Fruit fly (Drosophila melanogaster) whole organism, embryonic: Measurements from ENCODE around the gene dpy.

Source experiments
- Atf6 ChIP-seq: fragments of 200-800 bp; sonication (Bioruptor generic); IDR thresholded peaks from 2 replicates; pipeline ENCODE4 v1.3.6; 2022; ENCODE audit warnings: missing biosample characterization, missing genetic modification characterization
- Bgb ChIP-seq: fragments of 200-800 bp; sonication (Bioruptor generic); IDR thresholded peaks from 2 replicates; pipeline ENCODE4 v1.3.6; 2022; ENCODE audit warnings: missing biosample characterization, missing genetic modification characterization; ENCODE audit not compliant: partially characterized antibody
- Bteb2 ChIP-seq: fragments of 200-800 bp; sonication (Bioruptor generic); optimal IDR thresholded peaks from 2 replicates; lab custom pipeline; 2016; ENCODE audit warnings: missing biosample characterization, missing genetic modification characterization
- CG10209 ChIP-seq: fragments of 200-800 bp; sonication (Bioruptor generic); optimal IDR thresholded peaks from 3 replicates; lab custom pipeline; 2017; ENCODE audit warnings: missing biosample characterization, mild to moderate bottlenecking, missing genetic modification characterization, missing genetic modification reagents
- CG11085 ChIP-seq: fragments of 200-800 bp; sonication (Bioruptor generic); IDR thresholded peaks from 2 replicates; pipeline ENCODE4 v1.3.6; 2022; ENCODE audit warnings: missing biosample characterization, missing genetic modification characterization
- CG11093 ChIP-seq: fragments of 200-800 bp; sonication (Bioruptor generic); IDR thresholded peaks from 3 replicates; pipeline ENCODE4 v1.3.6; 2022; ENCODE audit warnings: missing biosample characterization, missing genetic modification characterization
- CG12659 ChIP-seq: fragments of 200-800 bp; sonication (Bioruptor generic); optimal IDR thresholded peaks from 3 replicates; lab custom pipeline; 2017; ENCODE audit warnings: mild to moderate bottlenecking, missing biosample characterization, missing genetic modification reagents, missing genetic modification characterization
- CG17328 ChIP-seq: fragments of 200-800 bp; sonication (Bioruptor generic); IDR thresholded peaks from 2 replicates; pipeline ENCODE4 v1.3.6; 2022; ENCODE audit warnings: missing biosample characterization, missing genetic modification characterization
- CG17359 ChIP-seq: fragments of 200-800 bp; sonication (Bioruptor generic); optimal IDR thresholded peaks from 3 replicates; lab custom pipeline; 2018; ENCODE audit warnings: missing biosample characterization, mild to moderate bottlenecking, missing genetic modification characterization, moderate library complexity
- CG18476 ChIP-seq: fragments of 200-800 bp; sonication (Bioruptor generic); optimal IDR thresholded peaks from 2 replicates; lab custom pipeline; 2016; ENCODE audit warnings: missing biosample characterization, mild to moderate bottlenecking, missing genetic modification characterization
- CG2129 ChIP-seq: fragments of 200-800 bp; sonication (Bioruptor generic); IDR thresholded peaks from 2 replicates; pipeline ENCODE4 v1.3.6; 2022; ENCODE audit warnings: missing biosample characterization, missing genetic modification characterization; ENCODE audit not compliant: partially characterized antibody
- CG32532 ChIP-seq: fragments of 200-800 bp; sonication (Bioruptor generic); IDR thresholded peaks from 2 replicates; pipeline ENCODE4 v1.3.6; 2022; ENCODE audit warnings: missing biosample characterization, missing genetic modification characterization
- CG4707 ChIP-seq: fragments of 200-800 bp; sonication (Bioruptor generic); optimal IDR thresholded peaks from 2 replicates; lab custom pipeline; 2018; ENCODE audit warnings: missing biosample characterization, mild to moderate bottlenecking, missing genetic modification characterization, moderate library complexity
- D ChIP-seq, 2 experiments: fragments of 200-800 bp in 1 of 2; fragments of >200 bp in 1 of 2; sonication (Bioruptor generic) in 1 of 2; optimal IDR thresholded peaks; 2 replicates in 1 of 2; 3 replicates in 1 of 2; lab custom pipeline; 2017; ENCODE audit warnings: mild to moderate bottlenecking in 1 of 2, missing biosample characterization in 1 of 2, missing genetic modification characterization in 1 of 2, missing genetic modification reagents in 1 of 2
- Dad ChIP-seq: fragments of 200-800 bp; sonication (Bioruptor generic); optimal IDR thresholded peaks from 3 replicates; lab custom pipeline; 2016; ENCODE audit warnings: missing biosample characterization, missing genetic modification characterization
- Drgx ChIP-seq: fragments of 200-800 bp; sonication (Bioruptor generic); IDR thresholded peaks from 2 replicates; pipeline ENCODE4 v1.3.6; 2022; ENCODE audit warnings: missing biosample characterization, missing genetic modification characterization
- E2f1 ChIP-seq: fragments of 200-800 bp; sonication (Bioruptor generic); IDR thresholded peaks from 2 replicates; pipeline ENCODE4 v1.3.6; 2022; ENCODE audit warnings: missing biosample characterization, missing genetic modification characterization
- Ets65A ChIP-seq: fragments of 200-800 bp; sonication (Bioruptor generic); peaks from one replicate; lab custom pipeline; 2016; ENCODE audit warnings: missing biosample characterization, missing genetic modification characterization
- Ets97D ChIP-seq: fragments of 200-800 bp; sonication (Bioruptor generic); optimal IDR thresholded peaks from 3 replicates; lab custom pipeline; 2016; ENCODE audit warnings: missing biosample characterization, missing genetic modification characterization
- H15 ChIP-seq: fragments of 200-800 bp; sonication (Bioruptor generic); IDR thresholded peaks from 3 replicates; pipeline ENCODE4 v1.3.6; 2022; ENCODE audit warnings: missing biosample characterization, missing genetic modification characterization
- H2.0 ChIP-seq: fragments of 200-800 bp; sonication (Bioruptor generic); IDR thresholded peaks from 2 replicates; pipeline ENCODE4 v1.3.6; 2022; ENCODE audit warnings: missing biosample characterization, missing genetic modification characterization
- HHEX ChIP-seq: fragments of 200-800 bp; sonication (Bioruptor generic); optimal IDR thresholded peaks from 3 replicates; lab custom pipeline; 2017; ENCODE audit warnings: missing biosample characterization, mild to moderate bottlenecking, missing genetic modification characterization, missing genetic modification reagents
- HLH4C ChIP-seq: fragments of 200-800 bp; sonication (Bioruptor generic); IDR thresholded peaks from 3 replicates; pipeline ENCODE4 v1.3.6; 2022; ENCODE audit warnings: missing biosample characterization, missing genetic modification characterization; ENCODE audit not compliant: partially characterized antibody
- Hey ChIP-seq: fragments of 200-800 bp; sonication (Bioruptor generic); optimal IDR thresholded peaks from 3 replicates; lab custom pipeline; 2018; ENCODE audit warnings: missing biosample characterization, mild to moderate bottlenecking, missing genetic modification characterization
- Hr78 ChIP-seq, 2 experiments: fragments of 200-800 bp in 1 of 2; fragments of >200 bp in 1 of 2; sonication (Bioruptor generic) in 1 of 2; optimal IDR thresholded peaks; 2 replicates each; lab custom pipeline; 2017 to 2019; ENCODE audit warnings: missing biosample characterization in 2 of 2, missing genetic modification characterization in 2 of 2, mild to moderate bottlenecking in 1 of 2, moderate library complexity in 1 of 2
- Lpt ChIP-seq: fragments of >200 bp; optimal IDR thresholded peaks from 2 replicates; lab custom pipeline; 2018; ENCODE audit warnings: missing biosample characterization, missing genetic modification characterization
- Mrtf ChIP-seq: fragments of 200-800 bp; sonication (Bioruptor generic); IDR thresholded peaks from 3 replicates; pipeline ENCODE4 v1.3.6; 2022; ENCODE audit warnings: missing biosample characterization, missing genetic modification characterization
- NFAT ChIP-seq: fragments of 200-800 bp; sonication (Bioruptor generic); IDR thresholded peaks from 2 replicates; pipeline ENCODE4 v1.3.6; 2022; ENCODE audit warnings: missing biosample characterization, missing genetic modification characterization
- Poxn ChIP-seq: fragments of 200-800 bp; sonication (Bioruptor generic); IDR thresholded peaks from 2 replicates; pipeline ENCODE4 v1.3.6; 2022; ENCODE audit warnings: missing biosample characterization, missing genetic modification characterization
- Ptx1 ChIP-seq: fragments of 200-800 bp; sonication (Bioruptor generic); IDR thresholded peaks from 2 replicates; pipeline ENCODE4 v1.3.6; 2022; ENCODE audit warnings: missing biosample characterization, missing genetic modification characterization
- Six4 ChIP-seq: fragments of 200-800 bp; sonication (Bioruptor generic); optimal IDR thresholded peaks from 2 replicates; lab custom pipeline; 2016; ENCODE audit warnings: missing biosample characterization, missing genetic modification characterization
- Stat92E ChIP-seq, 3 experiments: fragments of >200 bp in 2 of 3; fragments of 200-800 bp in 1 of 3; sonication (Bioruptor generic) in 1 of 3; optimal IDR thresholded peaks; 2 replicates each; lab custom pipeline; 2017 to 2019; ENCODE audit warnings: missing biosample characterization in 3 of 3, missing genetic modification characterization in 3 of 3, mild to moderate bottlenecking in 1 of 3, moderate library complexity in 1 of 3
- Xbp1 ChIP-seq: fragments of 200-800 bp; sonication (Bioruptor generic); optimal IDR thresholded peaks from 3 replicates; lab custom pipeline; 2016; ENCODE audit warnings: missing biosample characterization, mild to moderate bottlenecking, missing genetic modification characterization
- cg ChIP-seq: fragments of 200-800 bp; sonication (Bioruptor generic); optimal IDR thresholded peaks from 3 replicates; lab custom pipeline; 2019; ENCODE audit warnings: missing biosample characterization, mild to moderate bottlenecking, missing genetic modification characterization, moderate library complexity
- chn ChIP-seq: fragments of 200-800 bp; sonication (Bioruptor generic); optimal IDR thresholded peaks from 2 replicates; lab custom pipeline; 2016; ENCODE audit warnings: missing biosample characterization, missing genetic modification characterization
- dmrt99B ChIP-seq: fragments of 200-800 bp; sonication (Bioruptor generic); optimal IDR thresholded peaks from 2 replicates; lab custom pipeline; 2018; ENCODE audit warnings: missing biosample characterization, mild to moderate bottlenecking, missing genetic modification characterization, moderate library complexity
- exex ChIP-seq: fragments of 200-800 bp; sonication (Bioruptor generic); optimal IDR thresholded peaks from 4 replicates; lab custom pipeline; 2018; ENCODE audit warnings: missing biosample characterization, mild to moderate bottlenecking, missing genetic modification characterization, moderate library complexity
- eyg ChIP-seq: fragments of 200-800 bp; sonication (Bioruptor generic); optimal IDR thresholded peaks from 3 replicates; lab custom pipeline; 2016; ENCODE audit warnings: missing biosample characterization, missing genetic modification characterization
- gem ChIP-seq: fragments of 200-800 bp; sonication (Bioruptor generic); optimal IDR thresholded peaks from 2 replicates; lab custom pipeline; 2019; ENCODE audit warnings: missing biosample characterization, mild to moderate bottlenecking, missing genetic modification characterization, moderate library complexity
- jigr1 ChIP-seq: fragments of 200-800 bp; sonication (Bioruptor generic); IDR thresholded peaks from 3 replicates; pipeline ENCODE4 v1.3.6; 2022; ENCODE audit warnings: missing biosample characterization, missing genetic modification characterization
- oc ChIP-seq: fragments of 200-800 bp; sonication (Bioruptor generic); optimal IDR thresholded peaks from 2 replicates; lab custom pipeline; 2018; ENCODE audit warnings: missing biosample characterization, mild to moderate bottlenecking, missing genetic modification characterization, moderate library complexity
- schlank ChIP-seq: fragments of 200-800 bp; sonication (Bioruptor generic); optimal IDR thresholded peaks from 2 replicates; lab custom pipeline; 2018; ENCODE audit warnings: missing biosample characterization, mild to moderate bottlenecking, missing genetic modification characterization
- sens-2 ChIP-seq: fragments of 200-800 bp; sonication (Bioruptor generic); IDR thresholded peaks from 2 replicates; pipeline ENCODE4 v1.3.6; 2022; ENCODE audit warnings: missing biosample characterization, missing genetic modification characterization
- so ChIP-seq: fragments of 200-800 bp; sonication (Bioruptor generic); IDR thresholded peaks from 3 replicates; pipeline ENCODE4 v1.3.6; 2022; ENCODE audit warnings: missing biosample characterization, missing genetic modification characterization
- stwl ChIP-seq: fragments of 200-800 bp; sonication (Bioruptor generic); optimal IDR thresholded peaks from 3 replicates; lab custom pipeline; 2018; ENCODE audit warnings: missing biosample characterization, mild to moderate bottlenecking, missing genetic modification characterization, moderate library complexity
- tll ChIP-seq, 2 experiments: fragments of 200-800 bp in 1 of 2; fragments of >200 bp in 1 of 2; sonication (Bioruptor generic) in 1 of 2; optimal IDR thresholded peaks; 2 replicates each; lab custom pipeline; 2017 to 2019; ENCODE audit warnings: missing biosample characterization in 2 of 2, missing genetic modification characterization in 2 of 2, mild to moderate bottlenecking in 1 of 2, moderate library complexity in 1 of 2
- usp ChIP-seq: fragments of >200 bp; optimal IDR thresholded peaks from 2 replicates; lab custom pipeline; 2017; ENCODE audit warnings: missing biosample characterization, missing genetic modification characterization
- vvl ChIP-seq: fragments of 200-800 bp; sonication (Bioruptor generic); IDR thresholded peaks from 2 replicates; pipeline ENCODE4 v1.3.6; 2022; ENCODE audit warnings: missing biosample characterization, missing genetic modification characterization
- wor ChIP-seq: fragments of 200-800 bp; sonication (Bioruptor generic); IDR thresholded peaks from 2 replicates; pipeline ENCODE4 v1.3.6; 2022; ENCODE audit warnings: missing biosample characterization, missing genetic modification characterization
- zfh1 ChIP-seq: fragments of 200-800 bp; sonication (Bioruptor generic); IDR thresholded peaks from 3 replicates; pipeline ENCODE4 v1.3.6; 2022; ENCODE audit warnings: missing biosample characterization, missing genetic modification characterization

dpy gene

DNA sequence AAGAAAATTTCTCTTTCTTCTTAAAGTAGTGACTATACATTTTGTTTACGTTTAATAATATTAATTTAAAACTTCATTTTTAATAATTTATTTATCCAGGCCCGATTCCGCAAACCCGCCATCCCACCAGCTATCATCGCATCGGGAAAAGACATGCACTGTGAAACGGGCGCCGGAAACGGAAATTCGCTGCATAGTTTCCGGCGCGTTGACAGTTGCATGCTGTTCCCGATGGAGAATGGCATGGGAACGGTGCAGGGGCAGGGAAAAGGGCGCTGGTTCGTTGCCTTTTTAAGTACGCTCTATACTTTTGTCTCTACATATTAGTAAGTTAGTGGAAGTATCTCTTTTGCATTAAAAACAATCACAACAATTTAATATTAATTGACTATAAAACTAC is 136.1 kb downstream of the dpy start (continued):
- TF ChIP-seq HHEX (no peak), Stat92E (GFP tag; optimal IDR thresholded peaks at IDR 0.05; lab: Kevin White, UChicago) (no peak), H15 (GFP tag; lab: Robert Waterston, UW) (0 out of 3 replicates have a peak, but pooled peaks have one; percentile 25), CG2129 (GFP tag; lab: Robert Waterston, UW) (no peak), D (optimal IDR thresholded peaks at IDR 0.05; lab: Kevin White, UChicago) (no peak), D (GFP tag; optimal IDR thresholded peaks at IDR 0.05; lab: Kevin White, UChicago) (no peak), stwl (tag; lab: Kevin White, UChicago) (no peak), CG12659 (GFP tag; lab: Kevin White, UChicago) (no peak), Ets97D (GFP tag; lab: Kevin White, UChicago) (peak; percentile 72), CG11093 (no peak), Bteb2 (GFP tag; lab: Kevin White, UChicago) (no peak), eyg (GFP tag; lab: Kevin White, UChicago) (no peak), oc (tag; lab: Kevin White, UChicago) (no peak), H2.0 (GFP tag; lab: Robert Waterston, UW) (no peak), Dad (GFP tag; lab: Kevin White, UChicago) (no peak), E2f1 (GFP tag; lab: Robert Waterston, UW) (no peak), Six4 (no peak), Ptx1 (GFP tag; lab: Robert Waterston, UW) (no peak), HLH4C (no peak), sens-2 (0 out of 2 replicates have a peak, but pooled peaks have one; percentile 22), CG17328 (GFP tag; lab: Robert Waterston, UW) (0 out of 2 replicates have a peak, but pooled peaks have one; percentile 21), CG4707 (GFP tag; lab: Kevin White, UChicago) (no peak), Atf6 (GFP tag; lab: Robert Waterston, UW) (no peak), CG17359 (tag; lab: Kevin White, UChicago) (no peak), dmrt99B (tag; lab: Kevin White, UChicago) (no peak), CG32532 (GFP tag; lab: Robert Waterston, UW) (no peak), NFAT (GFP tag; lab: Robert Waterston, UW) (no peak), Mrtf (GFP tag; lab: Robert Waterston, UW) (no peak)
- TF ChIP-seq, all 482 proteins: peak for 8

dm6 chr2L:4476672-4477273 is 137.3 kb downstream of the dpy start, which contains the start of gene ine:
ine (minus strand) TSS chr2L:4477022.
- TF ChIP-seq Lpt (GFP tag; lab: Kevin White, UChicago), result no peak
- peak; percentile 71 for TF ChIP-seq exex (tag; lab: Kevin White, UChicago)
- no peak for TF ChIP-seq chn (GFP tag; lab: Kevin White, UChicago)
- no peak for TF ChIP-seq CG18476 (GFP tag; lab: Kevin White, UChicago)
- 0 out of 3 replicates have a peak, but pooled peaks have one; percentile 23 for TF ChIP-seq so (GFP tag; lab: Robert Waterston, UW)
- no peak for TF ChIP-seq gem (tag; lab: Kevin White, UChicago)
- no peak for TF ChIP-seq jigr1 (GFP tag; lab: Robert Waterston, UW)
- TF ChIP-seq Poxn (GFP tag; lab: Robert Waterston, UW), result no peak
- peak; percentile 35 for TF ChIP-seq Ets65A (GFP tag; lab: Kevin White, UChicago)
- no peak for TF ChIP-seq Hey (tag; lab: Kevin White, UChicago)
- no peak for TF ChIP-seq Xbp1 (GFP tag; lab: Kevin White, UChicago)
- TF ChIP-seq CG11085 (GFP tag; lab: Robert Waterston, UW), result no peak
- 0 out of 2 replicates have a peak, but pooled peaks have one; percentile 28 for TF ChIP-seq Bgb (GFP tag; lab: Robert Waterston, UW)
- TF ChIP-seq cg (GFP tag; lab: Kevin White, UChicago), result peak; percentile 50
- no peak for TF ChIP-seq usp (GFP tag; lab: Kevin White, UChicago)
- no peak for TF ChIP-seq tll (GFP tag; optimal IDR thresholded peaks at IDR 0.05; lab: Kevin White, UChicago)
- peak; percentile 35; the same call in 1 of the 2 replicates for TF ChIP-seq vvl (GFP tag; lab: Robert Waterston, UW)
- TF ChIP-seq Drgx, result peak; percentile 46; the same call in 1 of the 2 replicates
- TF ChIP-seq zfh1, result 0 out of 3 replicates have a peak, but pooled peaks have one; percentile 17
- no peak for TF ChIP-seq schlank (tag; lab: Kevin White, UChicago)
- no peak for TF ChIP-seq wor (GFP tag; lab: Robert Waterston, UW)
- TF ChIP-seq Hr78 (GFP tag; optimal IDR thresholded peaks at IDR 0.05; lab: Kevin White, UChicago), result peak in 1 of 2 experiments; percentile 4
- no peak for TF ChIP-seq CG10209 (GFP tag; lab: Kevin White, UChicago)
